Worm (Caenorhabditis elegans): ENCODE results near the gene idpp-4.

The idpp-4 gene

ce11 chrII:10316119-10316518, 5.1 kb upstream of the idpp-4 start, which contains the start of gene gcy-5:
Gene gcy-5 (minus strand): TSS chrII:10316219.
- TF ChIP-seq nhr-237 (tag; optimal IDR thresholded peaks at IDR 0.05) (no peak), mab-5 (tag; optimal IDR thresholded peaks at IDR 0.05) (no peak), elt-1 (tag; optimal IDR thresholded peaks at IDR 0.05) (no peak), skn-1 (tag; optimal IDR thresholded peaks at IDR 0.05) (no peak), lin-13 (GFP tag; optimal IDR thresholded peaks at IDR 0.05) (no peak), lin-11 (tag; optimal IDR thresholded peaks at IDR 0.05) (no peak), nhr-77 (tag; optimal IDR thresholded peaks at IDR 0.05) (no peak), Y55F3AM.14 (GFP tag; optimal IDR thresholded peaks at IDR 0.05) (no peak), sma-3 (GFP tag; optimal IDR thresholded peaks at IDR 0.05) (no peak), crh-2 (tag; optimal IDR thresholded peaks at IDR 0.05) (no peak), ztf-1 (GFP tag; conservative IDR thresholded peaks at IDR 0.05) (no peak), sem-4 (tag; optimal IDR thresholded peaks at IDR 0.05) (no peak), unc-39 (tag; optimal IDR thresholded peaks at IDR 0.05) (no peak), elt-3 (tag; optimal IDR thresholded peaks at IDR 0.05) (no peak), F13H6.1 (tag; optimal IDR thresholded peaks at IDR 0.05) (no peak), nhr-21 (tag; optimal IDR thresholded peaks at IDR 0.05) (no peak), alr-1 (tag; optimal IDR thresholded peaks at IDR 0.05) (no peak), snpc-4 (tag; optimal IDR thresholded peaks at IDR 0.05) (no peak), unc-62 (GFP tag; optimal IDR thresholded peaks at IDR 0.05) (no peak)

DNA sequence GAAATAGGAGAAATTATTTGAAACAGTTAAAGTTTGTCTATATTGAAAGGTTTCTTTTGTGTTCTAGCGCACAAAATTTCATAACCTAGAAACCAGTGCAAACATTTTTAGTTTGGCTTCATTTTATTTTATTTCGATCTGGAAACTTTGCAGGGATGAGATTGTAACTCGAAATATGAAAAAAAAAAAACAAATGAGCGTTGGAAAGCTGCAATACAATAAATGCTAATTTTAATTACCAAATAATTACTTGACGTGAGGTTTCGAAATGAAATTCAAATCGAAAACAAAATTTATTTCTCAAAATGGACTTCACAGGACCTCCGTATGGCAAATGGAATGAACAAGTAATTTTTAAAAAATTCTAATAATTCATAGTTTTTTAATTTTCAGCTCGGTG, 4.3 kb upstream of the idpp-4 start, which contains the start of gene M02G9.4:
Gene M02G9.4 (plus strand): TSS at position 301 of the 400 bp plus-strand sequence.
- no peak for TF ChIP-seq sem-4 (tag; optimal IDR thresholded peaks at IDR 0.05)
- no peak for TF ChIP-seq mdl-1 (tag; optimal IDR thresholded peaks at IDR 0.05)
- TF ChIP-seq gmeb-1 (tag; optimal IDR thresholded peaks at IDR 0.05), result no peak
- TF ChIP-seq F13H6.1 (tag; optimal IDR thresholded peaks at IDR 0.05), result no peak
- no peak for TF ChIP-seq fos-1 (tag; optimal IDR thresholded peaks at IDR 0.05)
- no peak for TF ChIP-seq unc-55 (GFP tag; optimal IDR thresholded peaks at IDR 0.05)
- TF ChIP-seq egl-27 (tag; optimal IDR thresholded peaks at IDR 0.05), result no peak
- TF ChIP-seq ceh-82 (tag; optimal IDR thresholded peaks at IDR 0.05), result no peak
- TF ChIP-seq unc-62 (GFP tag; optimal IDR thresholded peaks at IDR 0.05), result no peak
- no peak for TF ChIP-seq lin-11 (tag; optimal IDR thresholded peaks at IDR 0.05)
- no peak for TF ChIP-seq elt-1 (tag; optimal IDR thresholded peaks at IDR 0.05)
- no peak for TF ChIP-seq skn-1 (tag; optimal IDR thresholded peaks at IDR 0.05)
- no peak for TF ChIP-seq blmp-1 (tag; optimal IDR thresholded peaks at IDR 0.05; ENCODE audit: insufficient read depth)
- TF ChIP-seq dmd-4 (tag; optimal IDR thresholded peaks at IDR 0.05), result no peak
- TF ChIP-seq sma-9 (GFP tag; optimal IDR thresholded peaks at IDR 0.05), result no peak
- TF ChIP-seq sma-9 (tag; optimal IDR thresholded peaks at IDR 0.05), result no peak
- no peak for TF ChIP-seq ceh-16 (tag; optimal IDR thresholded peaks at IDR 0.05)
- no peak for TF ChIP-seq nhr-21 (tag; optimal IDR thresholded peaks at IDR 0.05)
- TF ChIP-seq ama-1 (optimal IDR thresholded peaks at IDR 0.05), result no peak
- no peak for TF ChIP-seq crh-2 (tag; optimal IDR thresholded peaks at IDR 0.05)
- TF ChIP-seq C34F6.9 (tag; optimal IDR thresholded peaks at IDR 0.05), result no peak

ce11 chrII:10325615-10326232, 4.5 kb downstream of the idpp-4 start, which contains the start of gene appg-1:
Gene appg-1 (plus strand): TSS chrII:10326041.
- TF ChIP-seq crh-2 (tag; optimal IDR thresholded peaks at IDR 0.05), result no peak
- TF ChIP-seq nhr-25 (tag; optimal IDR thresholded peaks at IDR 0.05), result no peak
- TF ChIP-seq nhr-129 (tag; optimal IDR thresholded peaks at IDR 0.05), result no peak
- no peak for TF ChIP-seq F13H6.1 (tag; optimal IDR thresholded peaks at IDR 0.05)
- no peak for TF ChIP-seq ceh-82 (tag; optimal IDR thresholded peaks at IDR 0.05)
- no peak for TF ChIP-seq snpc-4 (tag; optimal IDR thresholded peaks at IDR 0.05)
- no peak for TF ChIP-seq unc-55 (GFP tag; optimal IDR thresholded peaks at IDR 0.05)
- TF ChIP-seq aly-2 (tag; optimal IDR thresholded peaks at IDR 0.05), result no peak
- no peak for TF ChIP-seq ztf-1 (GFP tag; conservative IDR thresholded peaks at IDR 0.05)
- TF ChIP-seq R02D3.7 (tag; optimal IDR thresholded peaks at IDR 0.05), result no peak
- no peak for TF ChIP-seq C34F6.9 (tag; optimal IDR thresholded peaks at IDR 0.05)
- no peak for TF ChIP-seq ZK546.5 (tag; optimal IDR thresholded peaks at IDR 0.05)
- TF ChIP-seq blmp-1 (tag; optimal IDR thresholded peaks at IDR 0.05; ENCODE audit: insufficient read depth), result no peak
- no peak for TF ChIP-seq unc-62 (GFP tag; optimal IDR thresholded peaks at IDR 0.05)
- no peak for TF ChIP-seq ceh-16 (tag; optimal IDR thresholded peaks at IDR 0.05)
- no peak for TF ChIP-seq elt-1 (tag; optimal IDR thresholded peaks at IDR 0.05)
- TF ChIP-seq alr-1 (tag; optimal IDR thresholded peaks at IDR 0.05), result no peak
- no peak for TF ChIP-seq ztf-11 (tag; optimal IDR thresholded peaks at IDR 0.05)
